3 worm cellular contexts compared by ENCODE assay signal in the genomic region with DNA sequence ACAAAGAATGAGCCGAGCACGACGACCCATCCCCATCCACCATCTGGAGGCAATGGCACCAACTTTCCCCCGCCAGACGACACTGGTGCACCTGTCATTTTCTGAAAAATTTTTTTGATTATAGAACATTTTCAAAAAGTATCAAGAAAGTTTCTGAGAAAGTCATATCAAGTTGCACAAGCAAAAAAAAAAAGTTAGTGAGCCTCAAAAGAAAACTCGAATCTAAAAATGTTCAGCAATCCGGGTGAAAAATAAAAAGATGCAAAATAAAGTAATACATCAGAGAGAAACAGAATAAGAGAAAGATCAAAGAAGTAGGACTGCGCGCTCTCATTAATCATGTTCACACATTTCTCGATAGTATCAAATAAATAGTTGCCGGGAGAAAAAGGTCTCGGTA.
TF ChIP-seq lines count a peak whose summit lies in the region.

A gene (minus strand): TSS at position 101 of the 400 bp plus-strand sequence.

TF ChIP-seq in whole organism, L1 larva, 84 proteins besides CTCF, POLR2A, EP300 and RAD21:
- TF ChIP-seq lir-3 (tag; optimal IDR thresholded peaks at IDR 0.05; lab: Kevin White, UChicago; ENCODE audit: poor library complexity) = no peak
- TF ChIP-seq C34B4.2 (tag; optimal IDR thresholded peaks at IDR 0.05; lab: Kevin White, UChicago) = no peak
- TF ChIP-seq unc-86 (tag; optimal IDR thresholded peaks at IDR 0.05; lab: Kevin White, UChicago) = no peak
- peak; percentile 83 for TF ChIP-seq nhr-85 (tag; lab: Kevin White, UChicago)
- no peak for TF ChIP-seq C04F5.9 (tag; optimal IDR thresholded peaks at IDR 0.05; lab: Kevin White, UChicago)
- no peak for TF ChIP-seq unc-62 (GFP tag; optimal IDR thresholded peaks at IDR 0.05; lab: Kevin White, UChicago)
- TF ChIP-seq unc-98 (GFP tag; IDR thresholded peaks at IDR 0.05; lab: Robert Waterston, UW) = no peak
- no peak for TF ChIP-seq alr-1 (tag; optimal IDR thresholded peaks at IDR 0.05; lab: Kevin White, UChicago; ENCODE audit: borderline replicate concordance)
- no peak for TF ChIP-seq ets-5 (GFP tag; IDR thresholded peaks at IDR 0.05; lab: Robert Waterston, UW)
- no peak for TF ChIP-seq lin-13 (GFP tag; optimal IDR thresholded peaks at IDR 0.05; lab: Kevin White, UChicago)
- no peak for TF ChIP-seq sox-4 (tag; optimal IDR thresholded peaks at IDR 0.05; lab: Kevin White, UChicago)
- peak; percentile 6 for TF ChIP-seq lin-14 (GFP tag; optimal IDR thresholded peaks at IDR 0.05; lab: Kevin White, UChicago)
- no peak for TF ChIP-seq efl-1 (optimal IDR thresholded peaks at IDR 0.05; lab: Kevin White, UChicago)
- TF ChIP-seq efl-1 (GFP tag; optimal IDR thresholded peaks at IDR 0.05 in 1 of 2; lab: Kevin White, UChicago) = peak in 1 of 2 experiments; percentile 54

TF ChIP-seq in whole organism, L3 larva, 47 proteins besides CTCF, POLR2A, EP300 and RAD21:
- no peak for TF ChIP-seq mml-1 (tag; optimal IDR thresholded peaks at IDR 0.05; lab: Kevin White, UChicago)
- TF ChIP-seq R02D3.7 (tag; optimal IDR thresholded peaks at IDR 0.05; lab: Kevin White, UChicago) = no peak
- no peak for TF ChIP-seq sea-2 (GFP tag; optimal IDR thresholded peaks at IDR 0.05; lab: Kevin White, UChicago)
- TF ChIP-seq nfya-1 (tag; optimal IDR thresholded peaks at IDR 0.05; lab: Kevin White, UChicago; ENCODE audit: insufficient read depth) = no peak
- peak; percentile 37 for TF ChIP-seq nhr-23 (tag; optimal IDR thresholded peaks at IDR 0.05; lab: Kevin White, UChicago)

TF ChIP-seq in whole organism, mixed stage, embryonic, 35 proteins besides CTCF, POLR2A, EP300 and RAD21:
- TF ChIP-seq mep-1 (tag; optimal IDR thresholded peaks at IDR 0.05; lab: Kevin White, UChicago) (no peak), nhr-2 (tag; optimal IDR thresholded peaks at IDR 0.05; lab: Kevin White, UChicago) (no peak), sem-2 (GFP tag; optimal IDR thresholded peaks at IDR 0.05; lab: Kevin White, UChicago) (no peak), unc-62 (GFP tag; optimal IDR thresholded peaks at IDR 0.05; lab: Kevin White, UChicago) (peak; percentile 8), zip-8 (tag; optimal IDR thresholded peaks at IDR 0.05; lab: Kevin White, UChicago) (no peak), ceh-43 (GFP tag; optimal IDR thresholded peaks at IDR 0.05; lab: Kevin White, UChicago) (no peak), ces-1 (GFP tag; optimal IDR thresholded peaks at IDR 0.05; lab: Kevin White, UChicago) (no peak), nhr-28 (tag; optimal IDR thresholded peaks at IDR 0.05; lab: Kevin White, UChicago) (no peak)
